Worm (Caenorhabditis elegans) whole organism, midembryonic: ENCODE measurements around the gene glo-3.

Experiments
- T22C8.4 ChIP-seq: fragments of 200-800 bp; sonication (Bioruptor generic); IDR thresholded peaks from 2 replicates; pipeline ENCODE4 v1.3.6; 2022; ENCODE audit warnings: missing genetic modification characterization, missing compliant biosample characterization
- cog-1 ChIP-seq: sonication (generic microtip); optimal IDR thresholded peaks from 2 replicates; lab custom pipeline; 2016; ENCODE audit warnings: missing genetic modification characterization, missing compliant biosample characterization
- flt-1 ChIP-seq: fragments of 200-800 bp; sonication (Bioruptor generic); IDR thresholded peaks from 2 replicates; pipeline ENCODE4 v1.3.6; 2022; ENCODE audit warnings: missing genetic modification characterization, missing compliant biosample characterization
- med-1 ChIP-seq: sonication (generic microtip); optimal IDR thresholded peaks from 2 replicates; lab custom pipeline; 2017; ENCODE audit warnings: missing genetic modification characterization, mild to moderate bottlenecking, missing compliant biosample characterization, antibody characterized with exemption, missing genetic modification reagents; ENCODE audit not compliant: insufficient read depth
- tab-1 ChIP-seq: fragments of 200-800 bp; sonication (Bioruptor generic); IDR thresholded peaks from 2 replicates; pipeline ENCODE4 v1.3.6; 2022; ENCODE audit warnings: missing genetic modification characterization, missing compliant biosample characterization
- ztf-23 ChIP-seq: fragments of 200-800 bp; sonication (Bioruptor generic); IDR thresholded peaks from 2 replicates; pipeline ENCODE4 v1.3.6; 2022; ENCODE audit warnings: missing genetic modification reagents, missing genetic modification characterization, missing compliant biosample characterization
- ztf-29 ChIP-seq: fragments of 200-800 bp; sonication (Bioruptor generic); IDR thresholded peaks from 2 replicates; pipeline ENCODE4 v1.3.6; 2022; ENCODE audit warnings: missing genetic modification reagents, missing genetic modification characterization, missing compliant biosample characterization

ce11 chrX:10545716-10546115 is 12.2 kb downstream of the glo-3 start, which contains the start of gene F59F5.5:
- TF ChIP-seq ztf-23 (GFP tag; lab: Robert Waterston, UW) (no peak), cog-1 (no peak), flt-1 (no peak), T22C8.4 (GFP tag; lab: Robert Waterston, UW) (no peak), med-1 (GFP tag; lab: Kevin White, UChicago) (no peak), ztf-29 (GFP tag; lab: Robert Waterston, UW) (no peak), tab-1 (GFP tag; lab: Robert Waterston, UW) (no peak)
